Worm (Caenorhabditis elegans): Measurements from ENCODE around the gene T10H9.8.

- TF ChIP-seq fos-1 (tag; optimal IDR thresholded peaks at IDR 0.05) (no peak), unc-62 (GFP tag; optimal IDR thresholded peaks at IDR 0.05) (no peak), jun-1 (tag; optimal IDR thresholded peaks at IDR 0.05) (no peak), unc-39 (tag; optimal IDR thresholded peaks at IDR 0.05) (no peak), ztf-11 (tag; optimal IDR thresholded peaks at IDR 0.05) (no peak), egl-27 (tag; optimal IDR thresholded peaks at IDR 0.05) (no peak), skn-1 (tag; optimal IDR thresholded peaks at IDR 0.05) (no peak), aly-2 (tag; optimal IDR thresholded peaks at IDR 0.05) (no peak)
Observed at ce11 chrV:6652051-6652450, at the start of gene T10H9.8.

All from whole organism, L3 larva.